Worm (Caenorhabditis elegans) whole organism, mixed stage, embryonic: ENCODE data around the gene fbxb-79.

Source experiments
- ces-1 ChIP-seq: fragments of 150-350 bp; optimal IDR thresholded peaks from 2 replicates; lab custom pipeline; 2014; ENCODE audit warnings: missing biosample characterization, missing genetic modification reagents, missing genetic modification characterization
- elt-3 ChIP-seq: fragments of 150-350 bp; optimal IDR thresholded peaks from 2 replicates; lab custom pipeline; 2014; ENCODE audit warnings: missing biosample characterization, missing genetic modification characterization
- nhr-76 ChIP-seq: sonication (generic microtip); optimal IDR thresholded peaks from 2 replicates; lab custom pipeline; 2017; ENCODE audit warnings: missing biosample characterization, missing genetic modification characterization
- pha-4 ChIP-seq: fragments of 150-350 bp; optimal IDR thresholded peaks from 2 replicates; lab custom pipeline; 2018; ENCODE audit warnings: missing biosample characterization, missing genetic modification reagents, missing genetic modification characterization
- sptf-1 ChIP-seq: sonication (generic microtip); optimal IDR thresholded peaks from 2 replicates; lab custom pipeline; 2017; ENCODE audit warnings: mild to moderate bottlenecking, missing genetic modification characterization, moderate library complexity, missing compliant biosample characterization
- unc-39 ChIP-seq: fragments of 150-350 bp; optimal IDR thresholded peaks from 2 replicates; lab custom pipeline; 2014; ENCODE audit warnings: missing biosample characterization, missing genetic modification characterization
- unc-62 ChIP-seq: fragments of 150-350 bp; optimal IDR thresholded peaks from 2 replicates; lab custom pipeline; 2014; ENCODE audit warnings: missing biosample characterization, missing genetic modification reagents, missing genetic modification characterization

ce11 chrIV:11159886-11160285, 29.4 kb downstream of the fbxb-79 start, which contains the start of gene mboa-4:
- no peak for TF ChIP-seq sptf-1
- TF ChIP-seq nhr-76 (tag; lab: Kevin White, UChicago) = no peak
- TF ChIP-seq ces-1 (GFP tag; lab: Kevin White, UChicago) = no peak
- no peak for TF ChIP-seq unc-62 (GFP tag; lab: Kevin White, UChicago)
- TF ChIP-seq pha-4 = no peak
- no peak for TF ChIP-seq unc-39
- no peak for TF ChIP-seq elt-3 (tag; lab: Kevin White, UChicago)
